Fruit fly (Drosophila melanogaster) whole organism, wandering third instar larva: Measurements from ENCODE around the gene CG32259.

Experiments
- Abd-B ChIP-seq: fragments of >200 bp; optimal IDR thresholded peaks from 2 replicates; lab custom pipeline; 2017; ENCODE audit warnings: missing biosample characterization, missing genetic modification characterization
- CG32264 ChIP-seq: fragments of 200-800 bp; sonication (Bioruptor generic); optimal IDR thresholded peaks from 2 replicates; lab custom pipeline; 2016; ENCODE audit warnings: missing biosample characterization, missing genetic modification characterization
- CG9705 ChIP-seq: fragments of 200-800 bp; sonication (Bioruptor generic); optimal IDR thresholded peaks from 2 replicates; lab custom pipeline; 2018; ENCODE audit warnings: missing biosample characterization, mild to moderate bottlenecking, missing genetic modification characterization
- Dfd ChIP-seq: fragments of >200 bp; optimal IDR thresholded peaks from 2 replicates; lab custom pipeline; 2017; ENCODE audit warnings: missing biosample characterization, missing genetic modification characterization
- Dif ChIP-seq: fragments of 200-275, 200-300 bp; sonication (Bioruptor generic); optimal IDR thresholded peaks from 2 replicates; lab custom pipeline; 2018; ENCODE audit warnings: missing biosample characterization, missing genetic modification characterization; ENCODE audit not compliant: partially characterized antibody
- GATAd ChIP-seq: sonication (Bioruptor generic); optimal IDR thresholded peaks from 2 replicates; lab custom pipeline; 2016; ENCODE audit warnings: missing biosample characterization, missing genetic modification characterization
- HLH106 ChIP-seq: fragments of 200-800 bp; optimal IDR thresholded peaks from 3 replicates; lab custom pipeline; 2019; ENCODE audit warnings: missing biosample characterization, mild to moderate bottlenecking, missing genetic modification characterization, moderate library complexity
- Hnf4 ChIP-seq: fragments of 200-800 bp; sonication (Bioruptor generic); optimal IDR thresholded peaks from 2 replicates; lab custom pipeline; 2016; ENCODE audit warnings: missing biosample characterization, mild to moderate bottlenecking, missing genetic modification characterization
- Hr78 ChIP-seq: fragments of >200 bp; optimal IDR thresholded peaks from 2 replicates; lab custom pipeline; 2017; ENCODE audit warnings: missing biosample characterization, missing genetic modification characterization
- Hr83 ChIP-seq: fragments of 200-300 bp; sonication (Bioruptor generic); optimal IDR thresholded peaks from 2 replicates; lab custom pipeline; 2016; ENCODE audit warnings: missing biosample characterization, mild to moderate bottlenecking, missing genetic modification characterization, moderate library complexity; ENCODE audit not compliant: poor library complexity, severe bottlenecking
- Mio ChIP-seq: sonication (Bioruptor generic); optimal IDR thresholded peaks from 2 replicates; lab custom pipeline; 2016; ENCODE audit warnings: missing biosample characterization, missing genetic modification characterization
- Myc ChIP-seq: fragments of >200 bp; optimal IDR thresholded peaks from 2 replicates; lab custom pipeline; 2017
- N ChIP-seq: fragments of >200 bp; optimal IDR thresholded peaks from 2 replicates; lab custom pipeline; 2018; ENCODE audit warnings: missing biosample characterization, missing external identifiers, missing genetic modification characterization
- OdsH ChIP-seq: fragments of 200-800 bp; sonication (Bioruptor generic); optimal IDR thresholded peaks from 2 replicates; lab custom pipeline; 2016; ENCODE audit warnings: missing biosample characterization, mild to moderate bottlenecking, missing genetic modification characterization
- Rel ChIP-seq, 2 experiments: fragments of 200-800 bp; sonication (Bioruptor generic) in 1 of 2; optimal IDR thresholded peaks; 2 replicates in 1 of 2; 3 replicates in 1 of 2; lab custom pipeline; 2016 to 2019; ENCODE audit warnings: mild to moderate bottlenecking in 2 of 2, missing biosample characterization in 2 of 2, missing genetic modification characterization in 2 of 2, moderate library complexity in 1 of 2
- Sp1 ChIP-seq: fragments of 200-800 bp; sonication (Bioruptor generic); optimal IDR thresholded peaks from 3 replicates; lab custom pipeline; 2019; ENCODE audit warnings: missing biosample characterization, mild to moderate bottlenecking, missing genetic modification characterization, moderate library complexity
- br ChIP-seq: fragments of 200-800 bp; sonication (Bioruptor generic); optimal IDR thresholded peaks from 2 replicates; lab custom pipeline; 2016; ENCODE audit warnings: missing biosample characterization, missing genetic modification characterization
- brk ChIP-seq: fragments of 200-800 bp; sonication (Bioruptor generic); optimal IDR thresholded peaks from 2 replicates; lab custom pipeline; 2016; ENCODE audit warnings: missing biosample characterization, mild to moderate bottlenecking, missing genetic modification characterization
- dmrt93B ChIP-seq: fragments of 200-800 bp; sonication (Bioruptor generic); optimal IDR thresholded peaks from 2 replicates; lab custom pipeline; 2018; ENCODE audit warnings: missing biosample characterization, mild to moderate bottlenecking, missing genetic modification characterization
- dsf ChIP-seq: sonication (Bioruptor generic); optimal IDR thresholded peaks from 2 replicates; lab custom pipeline; 2016; ENCODE audit warnings: missing biosample characterization, missing genetic modification characterization, borderline replicate concordance
- foxo ChIP-seq, 2 experiments: fragments of 200-800 bp; sonication (Bioruptor generic); optimal IDR thresholded peaks; 2 replicates in 1 of 2; 3 replicates in 1 of 2; lab custom pipeline; 2016 to 2017; ENCODE audit warnings: missing biosample characterization in 2 of 2, missing genetic modification characterization in 2 of 2
- fru ChIP-seq: fragments of 200-800 bp; sonication (Bioruptor generic); optimal IDR thresholded peaks from 3 replicates; lab custom pipeline; 2016; ENCODE audit warnings: missing biosample characterization, mild to moderate bottlenecking, missing genetic modification characterization
- h ChIP-seq: fragments of 200-800 bp; sonication (Bioruptor generic); optimal IDR thresholded peaks from 3 replicates; lab custom pipeline; 2016; ENCODE audit warnings: missing biosample characterization, mild to moderate bottlenecking, missing genetic modification characterization
- jim ChIP-seq: fragments of 175-275, 200-325 bp; sonication (Bioruptor generic); optimal IDR thresholded peaks from 2 replicates; lab custom pipeline; 2016; ENCODE audit warnings: missing biosample characterization, mild to moderate bottlenecking, missing genetic modification characterization
- lola ChIP-seq: fragments of >200 bp; optimal IDR thresholded peaks from 2 replicates; lab custom pipeline; 2017; ENCODE audit warnings: missing biosample characterization, missing genetic modification characterization
- psq ChIP-seq: fragments of 200-800 bp; sonication (Bioruptor generic); optimal IDR thresholded peaks from 3 replicates; lab custom pipeline; 2017; ENCODE audit warnings: missing biosample characterization, mild to moderate bottlenecking, missing genetic modification characterization, moderate library complexity
- rgr ChIP-seq: fragments of 200-800 bp; sonication (Bioruptor generic); optimal IDR thresholded peaks from 3 replicates; lab custom pipeline; 2016; ENCODE audit warnings: missing biosample characterization, mild to moderate bottlenecking, missing genetic modification characterization
- sage ChIP-seq: fragments of 200-800 bp; sonication (Bioruptor generic); optimal IDR thresholded peaks from 2 replicates; lab custom pipeline; 2016; ENCODE audit warnings: missing biosample characterization, mild to moderate bottlenecking, missing genetic modification characterization
- sv ChIP-seq: fragments of 200-800 bp; sonication (Bioruptor generic); optimal IDR thresholded peaks from 3 replicates; lab custom pipeline; 2016; ENCODE audit warnings: missing biosample characterization, missing genetic modification characterization
- tai ChIP-seq: sonication (Bioruptor generic); optimal IDR thresholded peaks from 2 replicates; lab custom pipeline; 2016; ENCODE audit warnings: missing biosample characterization, missing genetic modification characterization
- usp ChIP-seq: fragments of >200 bp; optimal IDR thresholded peaks from 2 replicates; lab custom pipeline; 2017; ENCODE audit warnings: missing biosample characterization, missing genetic modification characterization

CG32259 gene

DNA sequence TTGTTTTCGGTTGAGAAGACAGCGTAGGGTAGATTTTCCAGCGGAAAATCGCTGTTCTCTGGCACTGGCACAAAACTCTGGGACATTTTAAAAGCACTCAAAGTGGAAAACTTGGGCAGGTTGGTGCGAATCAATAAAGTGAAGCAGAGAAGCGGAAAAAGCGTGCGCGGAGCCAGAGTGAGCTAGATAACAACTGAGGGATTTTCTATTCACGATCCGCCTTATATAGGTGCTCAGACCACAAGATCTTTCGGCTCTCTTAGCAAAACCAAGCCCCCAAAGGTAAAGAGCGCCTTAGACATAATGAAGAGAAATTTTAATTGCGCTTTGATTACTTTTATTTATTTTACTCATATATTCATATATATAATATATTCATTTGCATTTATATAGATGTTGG is 4.6 kb downstream of the CG32259 start, which contains the start of gene Faa:
Faa (minus strand) TSS at position 200 of the 400 bp plus-strand sequence.
- no peak for TF ChIP-seq Hr78 (GFP tag; lab: Kevin White, UChicago)
- TF ChIP-seq Dif (GFP tag; lab: Kevin White, UChicago) = no peak
- no peak for TF ChIP-seq OdsH (GFP tag; lab: Kevin White, UChicago)
- TF ChIP-seq Rel (GFP tag; optimal IDR thresholded peaks at IDR 0.05; lab: Kevin White, UChicago) = no peak
- no peak for TF ChIP-seq Rel (tag; optimal IDR thresholded peaks at IDR 0.05; lab: Kevin White, UChicago)
- TF ChIP-seq br (GFP tag; lab: Kevin White, UChicago) = no peak
- TF ChIP-seq dmrt93B (GFP tag; lab: Kevin White, UChicago) = no peak
- TF ChIP-seq Dfd = no peak

DNA sequence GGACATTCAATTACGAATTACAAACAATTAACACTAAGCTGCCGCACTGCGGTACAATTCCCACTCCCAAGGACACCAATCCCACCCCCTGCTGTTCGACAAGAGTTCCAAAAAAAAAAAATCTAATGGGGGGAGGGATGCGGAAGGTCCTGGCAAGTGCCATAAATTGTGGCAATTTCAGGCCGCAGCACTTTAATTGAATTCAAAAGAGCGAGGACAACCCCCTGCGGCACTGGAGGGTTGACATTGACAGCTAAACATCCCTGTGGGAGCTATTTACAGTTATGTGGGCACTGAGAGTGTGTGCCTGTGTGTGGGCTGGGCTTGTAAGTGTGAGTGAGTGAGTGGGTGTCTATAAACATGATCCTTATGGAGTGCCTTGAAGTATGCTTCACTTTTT is 7.7 kb downstream of the CG32259 start:
- no peak for TF ChIP-seq br (GFP tag; lab: Kevin White, UChicago)
- no peak for TF ChIP-seq h (GFP tag; lab: Kevin White, UChicago)
- TF ChIP-seq Hr78 (GFP tag; lab: Kevin White, UChicago) = no peak
- TF ChIP-seq sage (GFP tag; lab: Kevin White, UChicago) = no peak
- no peak for TF ChIP-seq dmrt93B (GFP tag; lab: Kevin White, UChicago)
- no peak for TF ChIP-seq GATAd (GFP tag; lab: Kevin White, UChicago)
- TF ChIP-seq Sp1 (GFP tag; lab: Kevin White, UChicago) = no peak
- TF ChIP-seq Myc (lab: Kevin White, UChicago) = no peak
- no peak for TF ChIP-seq usp (GFP tag; lab: Kevin White, UChicago)
- no peak for TF ChIP-seq Abd-B
- no peak for TF ChIP-seq Dif (GFP tag; lab: Kevin White, UChicago)
- TF ChIP-seq rgr (GFP tag; lab: Kevin White, UChicago) = no peak
- TF ChIP-seq Dfd = no peak
- no peak for TF ChIP-seq fru (GFP tag; lab: Kevin White, UChicago)
- TF ChIP-seq sv (GFP tag; lab: Kevin White, UChicago) = no peak
- no peak for TF ChIP-seq lola
- TF ChIP-seq, all 38 proteins: peak for 0

DNA sequence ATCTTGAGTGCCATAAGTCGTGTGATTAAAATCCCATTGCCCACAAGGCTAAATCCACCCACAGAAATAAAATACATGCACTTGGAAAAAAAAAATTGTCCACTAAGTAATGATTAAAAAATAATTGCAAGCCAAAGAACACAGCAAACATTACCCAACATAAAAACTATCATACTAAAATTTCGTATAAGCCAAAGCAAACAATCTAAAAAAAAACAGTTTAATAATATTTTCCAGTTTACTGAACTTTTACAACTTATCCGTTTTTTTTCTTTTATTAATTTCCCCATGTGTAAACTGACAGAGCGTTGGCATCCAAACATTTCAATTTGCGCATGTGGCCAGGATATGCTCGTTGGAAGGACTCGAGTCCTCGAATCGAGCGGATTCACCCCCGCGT is 11.1 kb downstream of the CG32259 start:
- TF ChIP-seq Myc (lab: Kevin White, UChicago) = no peak
- no peak for TF ChIP-seq sv (GFP tag; lab: Kevin White, UChicago)
- no peak for TF ChIP-seq Mio
- no peak for TF ChIP-seq CG32264
- TF ChIP-seq dsf (GFP tag; lab: Kevin White, UChicago) = no peak
- no peak for TF ChIP-seq Hnf4 (GFP tag; lab: Kevin White, UChicago)
- no peak for TF ChIP-seq br (GFP tag; lab: Kevin White, UChicago)
- TF ChIP-seq tai = no peak
- no peak for TF ChIP-seq Abd-B
- TF ChIP-seq jim (GFP tag; lab: Kevin White, UChicago) = no peak
- no peak for TF ChIP-seq h (GFP tag; lab: Kevin White, UChicago)
- TF ChIP-seq psq = no peak
- TF ChIP-seq Dfd = no peak
- TF ChIP-seq N = no peak
- TF ChIP-seq dmrt93B (GFP tag; lab: Kevin White, UChicago) = no peak
- TF ChIP-seq Rel (GFP tag; optimal IDR thresholded peaks at IDR 0.05; lab: Kevin White, UChicago) = no peak
- no peak for TF ChIP-seq Rel (tag; optimal IDR thresholded peaks at IDR 0.05; lab: Kevin White, UChicago)
- TF ChIP-seq rgr (GFP tag; lab: Kevin White, UChicago) = no peak
- TF ChIP-seq Sp1 (GFP tag; lab: Kevin White, UChicago) = no peak
- TF ChIP-seq Hr83 = no peak

DNA sequence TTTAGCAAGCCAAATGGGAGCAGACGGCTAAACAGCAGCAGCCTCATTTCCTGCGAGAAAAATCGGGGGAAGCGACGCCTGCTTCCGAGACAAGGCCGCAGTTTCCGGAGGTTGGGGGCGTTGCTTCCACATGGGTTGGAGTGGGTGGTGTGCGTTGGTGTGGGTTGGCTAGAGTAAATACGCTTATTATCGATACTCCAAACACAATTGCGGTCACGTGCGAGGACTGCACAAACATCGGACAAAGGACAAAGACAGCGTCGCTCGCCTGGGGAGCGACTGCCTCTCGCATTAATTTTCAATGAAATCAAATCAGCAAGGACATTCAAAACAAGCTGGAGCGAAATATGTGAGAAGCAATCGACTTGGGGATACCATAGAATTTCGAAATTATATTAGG is 12.1 kb downstream of the CG32259 start:
- no peak for TF ChIP-seq h (GFP tag; lab: Kevin White, UChicago)
- TF ChIP-seq psq = no peak
- TF ChIP-seq br (GFP tag; lab: Kevin White, UChicago) = no peak
- no peak for TF ChIP-seq GATAd (GFP tag; lab: Kevin White, UChicago)
- TF ChIP-seq brk (GFP tag; lab: Kevin White, UChicago) = no peak
- TF ChIP-seq rgr (GFP tag; lab: Kevin White, UChicago) = no peak
- no peak for TF ChIP-seq Mio
- no peak for TF ChIP-seq foxo (GFP tag; optimal IDR thresholded peaks at IDR 0.05; lab: Kevin White, UChicago)
- TF ChIP-seq sv (GFP tag; lab: Kevin White, UChicago) = no peak
- no peak for TF ChIP-seq Abd-B
- no peak for TF ChIP-seq HLH106
- no peak for TF ChIP-seq dmrt93B (GFP tag; lab: Kevin White, UChicago)
- no peak for TF ChIP-seq Hr83
- no peak for TF ChIP-seq sage (GFP tag; lab: Kevin White, UChicago)
- no peak for TF ChIP-seq OdsH (GFP tag; lab: Kevin White, UChicago)
- no peak for TF ChIP-seq Sp1 (GFP tag; lab: Kevin White, UChicago)
- TF ChIP-seq N = no peak
- TF ChIP-seq CG9705 = no peak
- TF ChIP-seq Dif (GFP tag; lab: Kevin White, UChicago) = no peak
